Fruit fly (Drosophila melanogaster) whole organism, embryonic: ENCODE results near the gene CG12768.
A peak's percentile ranks its signal among the peaks of the same experiment; 100 is the strongest.

Experiments used
- Antp ChIP-seq: fragments of 200-800 bp; sonication (Bioruptor generic); optimal IDR thresholded peaks from 3 replicates; lab custom pipeline; 2016; ENCODE audit warnings: missing biosample characterization, missing genetic modification characterization
- B-H1 ChIP-seq: fragments of 200-800 bp; sonication (Bioruptor generic); IDR thresholded peaks from 3 replicates; pipeline ENCODE4 v1.3.6; 2022; ENCODE audit warnings: missing biosample characterization, missing genetic modification characterization
- Blimp-1 ChIP-seq: fragments of 200-800 bp; sonication (Bioruptor generic); optimal IDR thresholded peaks from 3 replicates; lab custom pipeline; 2018; ENCODE audit warnings: missing biosample characterization, missing genetic modification characterization, mild to moderate bottlenecking, moderate library complexity, missing genetic modification reagents
- C15 ChIP-seq: fragments of 200-800 bp; sonication (Bioruptor generic); IDR thresholded peaks from 3 replicates; pipeline ENCODE4 v1.3.6; 2022; ENCODE audit warnings: missing biosample characterization, missing genetic modification characterization
- CG10462 ChIP-seq: fragments of 200-800 bp; sonication (Bioruptor generic); optimal IDR thresholded peaks from 2 replicates; lab custom pipeline; 2016; ENCODE audit warnings: missing biosample characterization, missing genetic modification characterization
- CG11093 ChIP-seq: fragments of 200-800 bp; sonication (Bioruptor generic); IDR thresholded peaks from 3 replicates; pipeline ENCODE4 v1.3.6; 2022; ENCODE audit warnings: missing biosample characterization, missing genetic modification characterization
- CG11247 ChIP-seq: fragments of 200-800 bp; sonication (Bioruptor generic); IDR thresholded peaks from 2 replicates; pipeline ENCODE4 v1.3.6; 2022; ENCODE audit warnings: missing biosample characterization, missing genetic modification characterization
- CG11696 ChIP-seq: fragments of 200-800 bp; sonication (Bioruptor generic); IDR thresholded peaks from 2 replicates; pipeline ENCODE4 v1.3.6; 2022; ENCODE audit warnings: missing biosample characterization, missing genetic modification characterization
- CG11723 ChIP-seq: fragments of 200-800 bp; sonication (Bioruptor generic); optimal IDR thresholded peaks from 2 replicates; lab custom pipeline; 2017; ENCODE audit warnings: missing biosample characterization, mild to moderate bottlenecking, missing genetic modification characterization
- CG12299 ChIP-seq: fragments of 200-800 bp; sonication (Bioruptor generic); optimal IDR thresholded peaks from 2 replicates; lab custom pipeline; 2018; ENCODE audit warnings: missing biosample characterization, mild to moderate bottlenecking, missing genetic modification characterization
- CG12769 ChIP-seq: fragments of 200-800 bp; sonication (Bioruptor generic); optimal IDR thresholded peaks from 2 replicates; lab custom pipeline; 2019; ENCODE audit warnings: missing biosample characterization, mild to moderate bottlenecking, missing genetic modification characterization, moderate library complexity
- CG1529 ChIP-seq: fragments of 200-800 bp; sonication (Bioruptor generic); optimal IDR thresholded peaks from 3 replicates; lab custom pipeline; 2018; ENCODE audit warnings: missing biosample characterization, missing genetic modification characterization
- CG17186 ChIP-seq: fragments of 200-800 bp; sonication (Bioruptor generic); optimal IDR thresholded peaks from 3 replicates; lab custom pipeline; 2017; ENCODE audit warnings: missing biosample characterization, missing genetic modification reagents, missing genetic modification characterization
- CG31224 ChIP-seq: fragments of 200-800 bp; sonication (Bioruptor generic); IDR thresholded peaks from 2 replicates; pipeline ENCODE4 v1.3.6; 2022; ENCODE audit warnings: missing biosample characterization, missing genetic modification characterization
- CG33213 ChIP-seq: fragments of 200-800 bp; sonication (Bioruptor generic); optimal IDR thresholded peaks from 3 replicates; lab custom pipeline; 2016; ENCODE audit warnings: missing biosample characterization, missing genetic modification characterization
- CG34422 ChIP-seq: fragments of 200-800 bp; sonication (Bioruptor generic); IDR thresholded peaks from 3 replicates; pipeline ENCODE4 v1.3.6; 2022; ENCODE audit warnings: missing biosample characterization, missing genetic modification characterization
- CG4707 ChIP-seq: fragments of 200-800 bp; sonication (Bioruptor generic); optimal IDR thresholded peaks from 2 replicates; lab custom pipeline; 2018; ENCODE audit warnings: missing biosample characterization, mild to moderate bottlenecking, missing genetic modification characterization, moderate library complexity
- CG9609 ChIP-seq: fragments of 200-800 bp; sonication (Bioruptor generic); optimal IDR thresholded peaks from 3 replicates; lab custom pipeline; 2016; ENCODE audit warnings: missing biosample characterization, missing genetic modification characterization
- Dref ChIP-seq: fragments of 200-800 bp; sonication (Bioruptor generic); IDR thresholded peaks from 2 replicates; pipeline ENCODE4 v1.3.6; 2022; ENCODE audit warnings: missing biosample characterization, missing genetic modification characterization
- E2f2 ChIP-seq: fragments of 200-800 bp; sonication (Bioruptor generic); IDR thresholded peaks from 2 replicates; pipeline ENCODE4 v1.3.6; 2022; ENCODE audit warnings: missing biosample characterization, missing genetic modification characterization
- Elba2 ChIP-seq: fragments of 200-800 bp; sonication (Bioruptor generic); optimal IDR thresholded peaks from 3 replicates; lab custom pipeline; 2016; ENCODE audit warnings: missing biosample characterization, missing genetic modification characterization
- Hey ChIP-seq: fragments of 200-800 bp; sonication (Bioruptor generic); optimal IDR thresholded peaks from 3 replicates; lab custom pipeline; 2018; ENCODE audit warnings: missing biosample characterization, mild to moderate bottlenecking, missing genetic modification characterization
- Hr39 ChIP-seq: fragments of >200 bp; optimal IDR thresholded peaks from 2 replicates; lab custom pipeline; 2017
- MBD-R2 ChIP-seq: fragments of 200-800 bp; sonication (Bioruptor generic); IDR thresholded peaks from 2 replicates; pipeline ENCODE4 v1.3.6; 2022; ENCODE audit warnings: missing biosample characterization, missing genetic modification characterization
- MESR4 ChIP-seq: fragments of 200-800 bp; sonication (Bioruptor generic); optimal IDR thresholded peaks from 2 replicates; lab custom pipeline; 2018; ENCODE audit warnings: missing biosample characterization, mild to moderate bottlenecking, missing genetic modification characterization, moderate library complexity
- Myb ChIP-seq: fragments of 200-800 bp; sonication (Bioruptor generic); optimal IDR thresholded peaks from 2 replicates; lab custom pipeline; 2016; ENCODE audit warnings: missing biosample characterization, missing genetic modification characterization
- Oli ChIP-seq: fragments of 200-800 bp; sonication (Bioruptor generic); optimal IDR thresholded peaks from 2 replicates; lab custom pipeline; 2018; ENCODE audit warnings: missing biosample characterization, mild to moderate bottlenecking, missing genetic modification characterization, moderate library complexity
- Opbp ChIP-seq: fragments of 200-800 bp; sonication (Bioruptor generic); IDR thresholded peaks from 3 replicates; pipeline ENCODE4 v1.3.6; 2022; ENCODE audit warnings: missing biosample characterization, missing genetic modification characterization; ENCODE audit not compliant: partially characterized antibody
- Xrp1 ChIP-seq: fragments of 200-800 bp; sonication (Bioruptor generic); IDR thresholded peaks from 2 replicates; pipeline ENCODE4 v1.3.6; 2022; ENCODE audit warnings: missing biosample characterization, missing genetic modification characterization
- bowl ChIP-seq: fragments of 200-800 bp; sonication (Bioruptor generic); IDR thresholded peaks from 2 replicates; pipeline ENCODE4 v1.3.6; 2022; ENCODE audit warnings: missing biosample characterization, missing genetic modification characterization
- cad ChIP-seq: fragments of >200 bp; optimal IDR thresholded peaks from 2 replicates; lab custom pipeline; 2017; ENCODE audit warnings: missing biosample characterization, missing genetic modification characterization
- cato ChIP-seq: fragments of 200-800 bp; sonication (Bioruptor generic); optimal IDR thresholded peaks from 2 replicates; lab custom pipeline; 2016; ENCODE audit warnings: missing biosample characterization, missing genetic modification characterization, borderline replicate concordance
- eyg ChIP-seq: fragments of 200-800 bp; sonication (Bioruptor generic); optimal IDR thresholded peaks from 3 replicates; lab custom pipeline; 2016; ENCODE audit warnings: missing biosample characterization, missing genetic modification characterization
- gsb-n ChIP-seq: fragments of 200-800 bp; sonication (Bioruptor generic); optimal IDR thresholded peaks from 3 replicates; lab custom pipeline; 2018; ENCODE audit warnings: missing biosample characterization, mild to moderate bottlenecking, missing genetic modification characterization
- h ChIP-seq: fragments of >200 bp; optimal IDR thresholded peaks from 2 replicates; lab custom pipeline; 2017
- hb ChIP-seq: fragments of 200-800 bp; sonication (Bioruptor generic); IDR thresholded peaks from 3 replicates; pipeline ENCODE4 v1.3.6; 2022; ENCODE audit warnings: missing biosample characterization, missing genetic modification characterization; ENCODE audit not compliant: partially characterized antibody
- insv ChIP-seq, 2 experiments: fragments of 200-800 bp; sonication (Bioruptor generic); optimal IDR thresholded peaks; 3 replicates each; lab custom pipeline; 2016 to 2018; ENCODE audit warnings: missing biosample characterization in 2 of 2, missing genetic modification characterization in 2 of 2
- ken ChIP-seq: fragments of 200-800 bp; sonication (Bioruptor generic); IDR thresholded peaks from 3 replicates; pipeline ENCODE4 v1.3.6; 2022; ENCODE audit warnings: missing biosample characterization, missing genetic modification characterization
- mld ChIP-seq: fragments of 200-800 bp; sonication (Bioruptor generic); IDR thresholded peaks from 3 replicates; pipeline ENCODE4 v1.3.6; 2022; ENCODE audit warnings: missing biosample characterization, missing genetic modification characterization; ENCODE audit not compliant: partially characterized antibody
- ranshi ChIP-seq: fragments of 200-800 bp; sonication (Bioruptor generic); IDR thresholded peaks from 2 replicates; pipeline ENCODE4 v1.3.6; 2022; ENCODE audit warnings: missing biosample characterization, missing genetic modification characterization
- seq ChIP-seq: fragments of 200-800 bp; sonication (Bioruptor generic); IDR thresholded peaks from 2 replicates; pipeline ENCODE4 v1.3.6; 2022; ENCODE audit warnings: missing biosample characterization, missing genetic modification characterization
- slbo ChIP-seq: fragments of 200-800 bp; sonication (Bioruptor generic); IDR thresholded peaks from 2 replicates; pipeline ENCODE4 v1.3.6; 2022; ENCODE audit warnings: missing biosample characterization, missing genetic modification characterization
- sr ChIP-seq: fragments of 200-800 bp; sonication (Bioruptor generic); IDR thresholded peaks from 3 replicates; pipeline ENCODE4 v1.3.6; 2022; ENCODE audit warnings: missing biosample characterization, missing genetic modification characterization
- zf30C ChIP-seq: fragments of 200-800 bp; sonication (Bioruptor generic); optimal IDR thresholded peaks from 3 replicates; lab custom pipeline; 2018; ENCODE audit warnings: missing biosample characterization, mild to moderate bottlenecking, missing genetic modification characterization

CG12768 gene

dm6 chr3L:22877934-22878333, 32.4 kb upstream of the CG12768 start (continued):
- TF ChIP-seq CG12299 (tag; lab: Kevin White, UChicago) (no peak), slbo (no peak), CG9609 (GFP tag; lab: Kevin White, UChicago) (no peak), mld (GFP tag; lab: Robert Waterston, UW) (no peak), insv (GFP tag; optimal IDR thresholded peaks at IDR 0.05; lab: Kevin White, UChicago) (no peak), h (lab: Kevin White, UChicago) (no peak), CG1529 (GFP tag; lab: Kevin White, UChicago) (no peak), zf30C (GFP tag; lab: Kevin White, UChicago) (no peak), eyg (GFP tag; lab: Kevin White, UChicago) (no peak), Elba2 (GFP tag; lab: Kevin White, UChicago) (no peak), Oli (tag; lab: Kevin White, UChicago) (no peak), Dref (GFP tag; lab: Robert Waterston, UW) (no peak), CG12769 (tag; lab: Kevin White, UChicago) (no peak), Blimp-1 (GFP tag; lab: Kevin White, UChicago) (no peak), Myb (peak; percentile 29), cad (GFP tag; lab: Kevin White, UChicago) (no peak), CG11723 (GFP tag; lab: Kevin White, UChicago) (no peak), Antp (GFP tag; lab: Kevin White, UChicago) (no peak), CG33213 (no peak), ken (GFP tag; lab: Robert Waterston, UW) (no peak), bowl (GFP tag; lab: Robert Waterston, UW) (no peak), MBD-R2 (GFP tag; lab: Robert Waterston, UW) (peak; percentile 19; the same call in 1 of the 2 replicates), CG11093 (GFP tag; lab: Robert Waterston, UW) (no peak), CG17186 (no peak), seq (GFP tag; lab: Robert Waterston, UW) (no peak), CG31224 (GFP tag; lab: Robert Waterston, UW) (no peak), CG11247 (GFP tag; lab: Robert Waterston, UW) (no peak), E2f2 (GFP tag; lab: Robert Waterston, UW) (0 out of 2 replicates have a peak, but pooled peaks have one; percentile 25), CG11696 (GFP tag; lab: Robert Waterston, UW) (no peak), hb (no peak), ranshi (GFP tag; lab: Robert Waterston, UW) (no peak), Xrp1 (GFP tag; lab: Robert Waterston, UW) (no peak), CG34422 (GFP tag; lab: Robert Waterston, UW) (no peak), CG10462 (GFP tag; lab: Kevin White, UChicago) (no peak), CG4707 (GFP tag; lab: Kevin White, UChicago) (no peak), B-H1 (GFP tag; lab: Robert Waterston, UW) (no peak), C15 (GFP tag; lab: Robert Waterston, UW) (no peak), cato (GFP tag; lab: Kevin White, UChicago) (no peak), Hr39 (lab: Kevin White, UChicago) (no peak), sr (GFP tag; lab: Robert Waterston, UW) (no peak), gsb-n (tag; lab: Kevin White, UChicago) (no peak), Hey (tag; lab: Kevin White, UChicago) (no peak), Opbp (GFP tag; lab: Robert Waterston, UW) (no peak), MESR4 (GFP tag; lab: Kevin White, UChicago) (peak; percentile 58)
